Fruit fly (Drosophila melanogaster): Measurements from ENCODE around the gene cDIP.

dm6 chr3R:21168105-21168504 lies 7.2 kb upstream of the cDIP start, which contains the start of gene Snmp1:
- TF ChIP-seq foxo (GFP tag; optimal IDR thresholded peaks at IDR 0.05), result no peak
- no peak for TF ChIP-seq pan (optimal IDR thresholded peaks at IDR 0.05)
- TF ChIP-seq h (GFP tag; optimal IDR thresholded peaks at IDR 0.05), result no peak
